Fruit fly (Drosophila melanogaster) whole organism, embryonic: ENCODE data around the gene CG46412.

ENCODE experiments used
- Atf-2 ChIP-seq: fragments of 200-800 bp; sonication (Bioruptor generic); optimal IDR thresholded peaks from 2 replicates; lab custom pipeline; 2016; ENCODE audit warnings: missing biosample characterization, missing genetic modification characterization
- Awh ChIP-seq: fragments of 200-800 bp; sonication (Bioruptor generic); IDR thresholded peaks from 2 replicates; pipeline ENCODE4, ENCODE4 v1.3.6; 2022; ENCODE audit warnings: missing biosample characterization, missing genetic modification characterization
- CG1024 ChIP-seq: fragments of 200-800 bp; sonication (Bioruptor generic); IDR thresholded peaks from 2 replicates; pipeline ENCODE4 v1.3.6; 2022; ENCODE audit warnings: missing biosample characterization, missing genetic modification characterization
- CG10267 ChIP-seq: fragments of 200-800 bp; sonication (Bioruptor generic); optimal IDR thresholded peaks from 2 replicates; lab custom pipeline; 2018; ENCODE audit warnings: missing biosample characterization, mild to moderate bottlenecking, missing genetic modification characterization, moderate library complexity
- CG11398 ChIP-seq: fragments of 200-800 bp; sonication (Bioruptor generic); optimal IDR thresholded peaks from 2 replicates; lab custom pipeline; 2016; ENCODE audit warnings: missing biosample characterization, missing genetic modification characterization
- CG12071 ChIP-seq: fragments of 200-800 bp; sonication (Bioruptor generic); optimal IDR thresholded peaks from 3 replicates; lab custom pipeline; 2018; ENCODE audit warnings: missing biosample characterization, mild to moderate bottlenecking, missing genetic modification characterization
- CG12744 ChIP-seq: fragments of 200-800 bp; sonication (Bioruptor generic); optimal IDR thresholded peaks from 2 replicates; lab custom pipeline; 2016; ENCODE audit warnings: missing biosample characterization, missing genetic modification characterization
- CG13287 ChIP-seq: fragments of 200-800 bp; sonication (Bioruptor generic); IDR thresholded peaks from 2 replicates; pipeline ENCODE4 v1.3.6; 2022; ENCODE audit warnings: missing biosample characterization, missing genetic modification characterization; ENCODE audit not compliant: partially characterized antibody
- CG13296 ChIP-seq: fragments of 200-800 bp; sonication (Bioruptor generic); optimal IDR thresholded peaks from 3 replicates; lab custom pipeline; 2018; ENCODE audit warnings: missing biosample characterization, mild to moderate bottlenecking, missing genetic modification characterization
- CG13624 ChIP-seq: fragments of 200-800 bp; sonication (Bioruptor generic); optimal IDR thresholded peaks from 2 replicates; lab custom pipeline; 2016; ENCODE audit warnings: missing biosample characterization, missing genetic modification characterization
- CG14710 ChIP-seq: fragments of 200-800 bp; sonication (Bioruptor generic); optimal IDR thresholded peaks from 3 replicates; lab custom pipeline; 2019; ENCODE audit warnings: missing biosample characterization, mild to moderate bottlenecking, missing genetic modification characterization, moderate library complexity
- CG1529 ChIP-seq: fragments of 200-800 bp; sonication (Bioruptor generic); optimal IDR thresholded peaks from 3 replicates; lab custom pipeline; 2018; ENCODE audit warnings: missing biosample characterization, missing genetic modification characterization
- CG16779 ChIP-seq: fragments of 200-800 bp; sonication (Bioruptor generic); IDR thresholded peaks from 2 replicates; pipeline ENCODE4 v1.3.6; 2022; ENCODE audit warnings: missing biosample characterization, missing genetic modification characterization
- CG18619 ChIP-seq: fragments of 200-800 bp; sonication (Bioruptor generic); optimal IDR thresholded peaks from 3 replicates; lab custom pipeline; 2017; ENCODE audit warnings: missing biosample characterization, mild to moderate bottlenecking, missing genetic modification characterization
- CG2889 ChIP-seq: fragments of 200-800 bp; sonication (Bioruptor generic); IDR thresholded peaks from 3 replicates; pipeline ENCODE4 v1.3.6; 2022; ENCODE audit warnings: missing biosample characterization, missing genetic modification characterization
- CG6689 ChIP-seq: fragments of 200-800 bp; sonication (Bioruptor generic); IDR thresholded peaks from 2 replicates; pipeline ENCODE4 v1.3.6; 2022; ENCODE audit warnings: missing biosample characterization, missing genetic modification characterization
- CG9215 ChIP-seq: fragments of 200-800 bp; sonication (Bioruptor generic); IDR thresholded peaks from 2 replicates; pipeline ENCODE4 v1.3.6; 2022; ENCODE audit warnings: missing biosample characterization, missing genetic modification characterization
- CG9727 ChIP-seq: fragments of 200-800 bp; sonication (Bioruptor generic); optimal IDR thresholded peaks from 3 replicates; lab custom pipeline; 2017; ENCODE audit warnings: missing biosample characterization, mild to moderate bottlenecking, missing genetic modification characterization
- CTCF ChIP-seq: fragments of 200-800 bp; sonication (Bioruptor generic); optimal IDR thresholded peaks from 2 replicates; lab custom pipeline; 2017; ENCODE audit warnings: missing biosample characterization, mild to moderate bottlenecking, missing genetic modification characterization, moderate library complexity
- Deaf1 ChIP-seq: fragments of 200-800 bp; optimal IDR thresholded peaks from 3 replicates; lab custom pipeline; 2019; ENCODE audit warnings: missing biosample characterization, mild to moderate bottlenecking, missing genetic modification characterization, moderate library complexity
- Dll ChIP-seq: fragments of 200-800 bp; sonication (Bioruptor generic); IDR thresholded peaks from 4 replicates; pipeline ENCODE4 v1.3.6; 2022; ENCODE audit warnings: missing biosample characterization, missing genetic modification characterization; ENCODE audit not compliant: partially characterized antibody
- Dref ChIP-seq: fragments of 200-800 bp; sonication (Bioruptor generic); IDR thresholded peaks from 2 replicates; pipeline ENCODE4 v1.3.6; 2022; ENCODE audit warnings: missing biosample characterization, missing genetic modification characterization
- E2f2 ChIP-seq: fragments of 200-800 bp; sonication (Bioruptor generic); IDR thresholded peaks from 2 replicates; pipeline ENCODE4 v1.3.6; 2022; ENCODE audit warnings: missing biosample characterization, missing genetic modification characterization
- Fer1 ChIP-seq: fragments of 200-800 bp; sonication (Bioruptor generic); optimal IDR thresholded peaks from 2 replicates; lab custom pipeline; 2017; ENCODE audit warnings: missing biosample characterization, mild to moderate bottlenecking, missing genetic modification characterization
- GATAe ChIP-seq: fragments of 200-800 bp; sonication (Bioruptor generic); conservative IDR thresholded peaks from 2 replicates; pipeline ENCODE4 v1.3.6; 2022; ENCODE audit warnings: missing biosample characterization, missing genetic modification characterization
- H2.0 ChIP-seq: fragments of 200-800 bp; sonication (Bioruptor generic); IDR thresholded peaks from 2 replicates; pipeline ENCODE4 v1.3.6; 2022; ENCODE audit warnings: missing biosample characterization, missing genetic modification characterization
- HmgZ ChIP-seq: fragments of 200-800 bp; sonication (Bioruptor generic); optimal IDR thresholded peaks from 2 replicates; lab custom pipeline; 2018; ENCODE audit warnings: missing biosample characterization, mild to moderate bottlenecking, missing genetic modification characterization
- Hr39 ChIP-seq: fragments of >200 bp; optimal IDR thresholded peaks from 2 replicates; lab custom pipeline; 2017
- MBD-R2 ChIP-seq: fragments of 200-800 bp; sonication (Bioruptor generic); IDR thresholded peaks from 2 replicates; pipeline ENCODE4 v1.3.6; 2022; ENCODE audit warnings: missing biosample characterization, missing genetic modification characterization
- Med ChIP-seq: fragments of 200-800 bp; sonication (Bioruptor generic); peaks from one replicate; lab custom pipeline; 2016; ENCODE audit warnings: missing biosample characterization, missing genetic modification characterization, mild to moderate bottlenecking, inconsistent platforms, moderate library complexity
- NC2β ChIP-seq: fragments of 200-800 bp; sonication (Bioruptor generic); optimal IDR thresholded peaks from 2 replicates; lab custom pipeline; 2016; ENCODE audit warnings: missing biosample characterization, missing genetic modification characterization
- Neu2 ChIP-seq: fragments of 200-800 bp; sonication (Bioruptor generic); optimal IDR thresholded peaks from 3 replicates; lab custom pipeline; 2016; ENCODE audit warnings: missing biosample characterization, missing genetic modification characterization, borderline replicate concordance
- Scr ChIP-seq: fragments of 200-800 bp; sonication (Bioruptor generic); IDR thresholded peaks from 2 replicates; pipeline ENCODE4 v1.3.6; 2022; ENCODE audit warnings: missing biosample characterization, missing genetic modification characterization; ENCODE audit not compliant: partially characterized antibody
- Sry-β ChIP-seq: fragments of 200-800 bp; sonication (Bioruptor generic); optimal IDR thresholded peaks from 2 replicates; lab custom pipeline; 2018; ENCODE audit warnings: missing biosample characterization, mild to moderate bottlenecking, missing genetic modification characterization, moderate library complexity
- ara ChIP-seq: fragments of 200-800 bp; sonication (Bioruptor generic); IDR thresholded peaks from 2 replicates; pipeline ENCODE4 v1.3.6; 2022; ENCODE audit warnings: missing biosample characterization, missing genetic modification characterization
- cato ChIP-seq: fragments of 200-800 bp; sonication (Bioruptor generic); optimal IDR thresholded peaks from 2 replicates; lab custom pipeline; 2016; ENCODE audit warnings: missing biosample characterization, missing genetic modification characterization, borderline replicate concordance
- dm ChIP-seq: fragments of 200-800 bp; sonication (Bioruptor generic); optimal IDR thresholded peaks from 3 replicates; lab custom pipeline; 2016; ENCODE audit warnings: missing biosample characterization, missing genetic modification characterization
- dmrt11E ChIP-seq: fragments of 200-800 bp; sonication (Bioruptor generic); optimal IDR thresholded peaks from 3 replicates; lab custom pipeline; 2018; ENCODE audit warnings: missing biosample characterization, mild to moderate bottlenecking, missing genetic modification characterization, moderate library complexity
- eyg ChIP-seq: fragments of 200-800 bp; sonication (Bioruptor generic); optimal IDR thresholded peaks from 3 replicates; lab custom pipeline; 2016; ENCODE audit warnings: missing biosample characterization, missing genetic modification characterization
- fru ChIP-seq: fragments of >200 bp; optimal IDR thresholded peaks from 2 replicates; lab custom pipeline; 2017
- ind ChIP-seq: fragments of 200-800 bp; sonication (Bioruptor generic); optimal IDR thresholded peaks from 3 replicates; lab custom pipeline; 2016; ENCODE audit warnings: missing biosample characterization, missing genetic modification characterization
- lola ChIP-seq, 3 experiments: fragments of >200 bp in 2 of 3; fragments of 200-800 bp in 1 of 3; sonication (Bioruptor generic) in 1 of 3; optimal IDR thresholded peaks; 2 replicates each; lab custom pipeline; 2017 to 2019; ENCODE audit warnings: missing biosample characterization in 3 of 3, missing genetic modification characterization in 3 of 3, mild to moderate bottlenecking in 1 of 3, moderate library complexity in 1 of 3
- maf-S ChIP-seq: fragments of 200-800 bp; sonication (Bioruptor generic); optimal IDR thresholded peaks from 2 replicates; lab custom pipeline; 2016; ENCODE audit warnings: missing biosample characterization, missing genetic modification characterization
- nau ChIP-seq: fragments of 200-800 bp; sonication (Bioruptor generic); optimal IDR thresholded peaks from 3 replicates; lab custom pipeline; 2017; ENCODE audit warnings: missing biosample characterization, mild to moderate bottlenecking, missing genetic modification characterization, missing genetic modification reagents
- pb ChIP-seq: fragments of 200-800 bp; sonication (Bioruptor generic); optimal IDR thresholded peaks from 3 replicates; lab custom pipeline; 2016; ENCODE audit warnings: missing biosample characterization, missing genetic modification characterization
- pho ChIP-seq: fragments of 200-800 bp; sonication (Bioruptor generic); optimal IDR thresholded peaks from 2 replicates; lab custom pipeline; 2016; ENCODE audit warnings: missing biosample characterization, missing genetic modification characterization
- sens ChIP-seq: fragments of 200-800 bp; sonication (Bioruptor generic); peaks from one replicate; lab custom pipeline; 2016; ENCODE audit warnings: missing biosample characterization, missing genetic modification characterization
- sim ChIP-seq: fragments of 200-800 bp; sonication (Bioruptor generic); IDR thresholded peaks from 2 replicates; pipeline ENCODE4 v1.3.6; 2022; ENCODE audit warnings: missing biosample characterization, missing genetic modification characterization
- so ChIP-seq: fragments of 200-800 bp; sonication (Bioruptor generic); IDR thresholded peaks from 3 replicates; pipeline ENCODE4 v1.3.6; 2022; ENCODE audit warnings: missing biosample characterization, missing genetic modification characterization
- toy ChIP-seq: fragments of 200-800 bp; sonication (Bioruptor generic); IDR thresholded peaks from 2 replicates; pipeline ENCODE4 v1.3.6; 2022; ENCODE audit warnings: missing biosample characterization, missing genetic modification characterization
- ttk ChIP-seq: fragments of 200-800 bp; sonication (Bioruptor generic); IDR thresholded peaks from 2 replicates; pipeline ENCODE4 v2.1.2; 2022; ENCODE audit warnings: missing biosample characterization, missing genetic modification characterization
- unpg ChIP-seq: fragments of 200-800 bp; sonication (Bioruptor generic); optimal IDR thresholded peaks from 3 replicates; lab custom pipeline; 2018; ENCODE audit warnings: missing biosample characterization, mild to moderate bottlenecking, missing genetic modification characterization, moderate library complexity
- wdn ChIP-seq: fragments of 200-800 bp; sonication (Bioruptor generic); IDR thresholded peaks from 2 replicates; pipeline ENCODE4 v1.3.6; 2022; ENCODE audit warnings: missing biosample characterization, missing genetic modification characterization
- z ChIP-seq: fragments of 200-800 bp; sonication (Bioruptor generic); IDR thresholded peaks from 3 replicates; pipeline ENCODE4 v1.3.6; 2022; ENCODE audit warnings: missing biosample characterization, missing genetic modification characterization

CG46412 gene

dm6 chr3L:11523286-11523685 lies 40.6 kb downstream of the CG46412 start (continued):
- TF ChIP-seq cato (no peak), eyg (no peak), CTCF (GFP tag; lab: Kevin White, UChicago) (peak; percentile 80), Dll (no peak), Med (GFP tag; lab: Kevin White, UChicago) (peak; percentile 61), CG9727 (GFP tag; lab: Kevin White, UChicago) (no peak), CG10267 (tag; lab: Kevin White, UChicago) (no peak), CG12744 (GFP tag; lab: Kevin White, UChicago) (no peak), ind (GFP tag; lab: Kevin White, UChicago) (no peak), so (peak; percentile 55; the same call in 1 of the 3 replicates), CG11398 (GFP tag; lab: Kevin White, UChicago) (no peak), CG9215 (GFP tag; lab: Robert Waterston, UW) (no peak), ttk (no peak), NC2β (GFP tag; lab: Kevin White, UChicago) (no peak), pho (no peak), Scr (0 out of 2 replicates have a peak, but pooled peaks have one; percentile 33), Neu2 (GFP tag; lab: Kevin White, UChicago) (no peak), pb (GFP tag; lab: Kevin White, UChicago) (no peak), CG1529 (GFP tag; lab: Kevin White, UChicago) (no peak), ara (GFP tag; lab: Robert Waterston, UW) (no peak), lola (GFP tag; optimal IDR thresholded peaks at IDR 0.05; lab: Kevin White, UChicago) (peak in 1 of 3 experiments; percentile 63), z (GFP tag; lab: Robert Waterston, UW) (no peak), Fer1 (GFP tag; lab: Kevin White, UChicago) (peak; percentile 11), Dref (GFP tag; lab: Robert Waterston, UW) (no peak), CG18619 (GFP tag; lab: Kevin White, UChicago) (no peak), E2f2 (GFP tag; lab: Robert Waterston, UW) (peak; percentile 48; the same call in 1 of the 2 replicates), Deaf1 (tag; lab: Kevin White, UChicago) (no peak), nau (GFP tag; lab: Kevin White, UChicago) (no peak), Awh (no peak), Hr39 (lab: Kevin White, UChicago) (no peak), HmgZ (tag; lab: Kevin White, UChicago) (peak; percentile 74), CG16779 (GFP tag; lab: Robert Waterston, UW) (no peak), dm (GFP tag; lab: Kevin White, UChicago) (no peak), sens (GFP tag; lab: Kevin White, UChicago) (no peak), dmrt11E (tag; lab: Kevin White, UChicago) (no peak), H2.0 (0 out of 2 replicates have a peak, but pooled peaks have one; percentile 19), unpg (GFP tag; lab: Kevin White, UChicago) (no peak), fru (lab: Kevin White, UChicago) (no peak), CG12071 (GFP tag; lab: Kevin White, UChicago) (no peak), CG1024 (GFP tag; lab: Robert Waterston, UW) (no peak), toy (GFP tag; lab: Robert Waterston, UW) (no peak), CG13624 (GFP tag; lab: Kevin White, UChicago) (peak; percentile 8), CG13296 (GFP tag; lab: Kevin White, UChicago) (no peak), Sry-β (GFP tag; lab: Kevin White, UChicago) (no peak), CG13287 (no peak; the same call in 1 of the 2 replicates), GATAe (no peak), Atf-2 (no peak), maf-S (GFP tag; lab: Kevin White, UChicago) (no peak), CG14710 (tag; lab: Kevin White, UChicago) (peak; percentile 7), CG2889 (GFP tag; lab: Robert Waterston, UW) (no peak), sim (no peak), CG6689 (GFP tag; lab: Robert Waterston, UW) (no peak), wdn (GFP tag; lab: Robert Waterston, UW) (no peak), MBD-R2 (GFP tag; lab: Robert Waterston, UW) (no peak)
